Fruit fly (Drosophila melanogaster) whole organism, adult: ENCODE results near the gene Dip-C.

Source experiments
- CG12768 ChIP-seq: fragments of 200-800 bp; sonication (Bioruptor generic); optimal IDR thresholded peaks from 2 replicates; lab custom pipeline; 2017; ENCODE audit warnings: missing biosample characterization, missing genetic modification characterization, mild to moderate bottlenecking, moderate library complexity, missing genetic modification reagents
- CG1620 ChIP-seq: fragments of 200-800 bp; sonication (Bioruptor generic); optimal IDR thresholded peaks from 2 replicates; lab custom pipeline; 2016; ENCODE audit warnings: missing biosample characterization, missing genetic modification characterization
- CG5204 ChIP-seq: fragments of 200-800 bp; sonication (Bioruptor generic); optimal IDR thresholded peaks from 2 replicates; lab custom pipeline; 2016; ENCODE audit warnings: missing biosample characterization, missing genetic modification characterization
- Clk ChIP-seq: fragments of 200-800 bp; sonication (Bioruptor generic); optimal IDR thresholded peaks from 2 replicates; lab custom pipeline; 2017; ENCODE audit warnings: missing biosample characterization, missing genetic modification characterization
- Crg-1 ChIP-seq: fragments of 200-800 bp; sonication (Bioruptor generic); optimal IDR thresholded peaks from 2 replicates; lab custom pipeline; 2016; ENCODE audit warnings: missing biosample characterization, missing genetic modification characterization
- Hr96 ChIP-seq: fragments of 200-800 bp; sonication (Bioruptor generic); optimal IDR thresholded peaks from 2 replicates; lab custom pipeline; 2016; ENCODE audit warnings: missing biosample characterization, missing genetic modification characterization
- bab1 ChIP-seq: fragments of 200-800 bp; sonication (Bioruptor generic); optimal IDR thresholded peaks from 3 replicates; lab custom pipeline; 2019; ENCODE audit warnings: missing biosample characterization, mild to moderate bottlenecking, missing genetic modification characterization, moderate library complexity
- tj ChIP-seq: fragments of 200-800 bp; sonication (Bioruptor generic); optimal IDR thresholded peaks from 3 replicates; lab custom pipeline; 2017; ENCODE audit warnings: missing biosample characterization, mild to moderate bottlenecking, missing genetic modification characterization, moderate library complexity

DNA sequence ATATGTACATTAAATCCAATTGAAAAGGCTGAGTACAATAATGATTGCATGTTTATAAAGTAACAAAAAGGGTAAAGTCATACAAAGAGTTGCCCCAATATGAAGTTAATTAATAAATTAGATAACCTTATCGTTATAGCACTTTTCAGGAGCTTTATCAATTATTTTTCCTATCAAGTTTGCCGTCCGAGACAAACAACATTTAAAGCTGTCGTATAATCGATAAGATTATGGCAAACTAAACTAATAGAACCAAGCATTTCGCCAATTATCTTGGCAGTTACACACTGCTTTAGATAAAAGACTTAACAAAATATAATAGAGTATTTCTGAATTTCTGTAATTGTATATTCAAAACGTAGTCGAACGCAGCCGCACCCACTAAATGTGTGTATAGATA lies 8.4 kb downstream of the Dip-C start:
- no peak for TF ChIP-seq CG5204 (GFP tag; lab: Kevin White, UChicago)
- no peak for TF ChIP-seq Crg-1 (GFP tag; lab: Kevin White, UChicago)
- TF ChIP-seq CG12768 (GFP tag; lab: Kevin White, UChicago) = no peak
- TF ChIP-seq CG1620 = no peak
- TF ChIP-seq Clk (GFP tag; lab: Kevin White, UChicago) = no peak
- no peak for TF ChIP-seq bab1 (GFP tag; lab: Kevin White, UChicago)
- TF ChIP-seq Hr96 (GFP tag; lab: Kevin White, UChicago) = no peak
- TF ChIP-seq tj (GFP tag; lab: Kevin White, UChicago) = no peak
